Worm (Caenorhabditis elegans) whole organism, L3 larva: ENCODE data around the gene Y40B10A.5.

Source experiments
- R02D3.7 ChIP-seq: fragments of 150-350 bp; optimal IDR thresholded peaks from 2 replicates; lab custom pipeline; 2014; ENCODE audit warnings: missing biosample characterization, missing genetic modification characterization
- ZK546.5 ChIP-seq: sonication (generic microtip); optimal IDR thresholded peaks from 2 replicates; lab custom pipeline; 2017; ENCODE audit warnings: missing biosample characterization, missing genetic modification characterization
- aly-2 ChIP-seq: fragments of 150-350 bp; optimal IDR thresholded peaks from 2 replicates; lab custom pipeline; 2014; ENCODE audit warnings: missing biosample characterization, missing genetic modification characterization
- ama-1 ChIP-seq: fragments of 150-350 bp; optimal IDR thresholded peaks from 2 replicates; lab custom pipeline; 2018
- ceh-82 ChIP-seq: fragments of 150-350 bp; optimal IDR thresholded peaks from 2 replicates; lab custom pipeline; 2014; ENCODE audit warnings: missing biosample characterization, missing genetic modification characterization
- ceh-9 ChIP-seq: sonication (generic microtip); optimal IDR thresholded peaks from 2 replicates; lab custom pipeline; 2018; ENCODE audit warnings: missing biosample characterization, missing genetic modification characterization
- egl-5 ChIP-seq: fragments of 150-350 bp; optimal IDR thresholded peaks from 2 replicates; lab custom pipeline; 2017; ENCODE audit warnings: missing biosample characterization, missing genetic modification reagents, missing genetic modification characterization, inconsistent platforms
- elt-1 ChIP-seq: fragments of 150-350 bp; optimal IDR thresholded peaks from 2 replicates; lab custom pipeline; 2014; ENCODE audit warnings: missing biosample characterization, missing genetic modification characterization
- elt-2 ChIP-seq: sonication (generic microtip); optimal IDR thresholded peaks from 2 replicates; lab custom pipeline; 2016; ENCODE audit warnings: missing genetic modification reagents, mild to moderate bottlenecking, missing genetic modification characterization, missing compliant biosample characterization
- fkh-2 ChIP-seq: fragments of 150-350 bp; optimal IDR thresholded peaks from 2 replicates; lab custom pipeline; 2014; ENCODE audit warnings: missing biosample characterization, missing genetic modification reagents, missing genetic modification characterization
- fos-1 ChIP-seq: fragments of 150-350 bp; optimal IDR thresholded peaks from 2 replicates; lab custom pipeline; 2014; ENCODE audit warnings: missing biosample characterization, missing genetic modification characterization
- jun-1 ChIP-seq: fragments of 150-350 bp; optimal IDR thresholded peaks from 2 replicates; lab custom pipeline; 2014; ENCODE audit warnings: missing biosample characterization, missing genetic modification reagents, missing genetic modification characterization
- lin-15B ChIP-seq: fragments of 150-350 bp; optimal IDR thresholded peaks from 2 replicates; lab custom pipeline; 2014; ENCODE audit warnings: missing biosample characterization, missing genetic modification characterization
- mml-1 ChIP-seq: fragments of 150-350 bp; sonication (generic microtip); optimal IDR thresholded peaks from 3 replicates; lab custom pipeline; 2014; ENCODE audit warnings: missing biosample characterization, missing genetic modification characterization
- nfya-1 ChIP-seq: sonication (generic microtip); optimal IDR thresholded peaks from 2 replicates; lab custom pipeline; 2017; ENCODE audit warnings: missing genetic modification characterization, mild to moderate bottlenecking, missing compliant biosample characterization, antibody characterized with exemption, moderate library complexity; ENCODE audit not compliant: insufficient read depth
- nhr-12 ChIP-seq: fragments of 150-350 bp; optimal IDR thresholded peaks from 2 replicates; lab custom pipeline; 2014; ENCODE audit warnings: missing biosample characterization, missing genetic modification characterization
- nhr-23 ChIP-seq: fragments of 150-350 bp; optimal IDR thresholded peaks from 2 replicates; lab custom pipeline; 2014; ENCODE audit warnings: missing biosample characterization, missing genetic modification reagents, missing genetic modification characterization
- nhr-237 ChIP-seq: fragments of 150-350 bp; optimal IDR thresholded peaks from 2 replicates; lab custom pipeline; 2014; ENCODE audit warnings: missing biosample characterization, missing genetic modification characterization
- nhr-28 ChIP-seq: fragments of 150-350 bp; optimal IDR thresholded peaks from 2 replicates; lab custom pipeline; 2014; ENCODE audit warnings: missing biosample characterization, missing genetic modification characterization
- nhr-43 ChIP-seq: sonication (generic microtip); optimal IDR thresholded peaks from 2 replicates; lab custom pipeline; 2016; ENCODE audit warnings: mild to moderate bottlenecking, missing genetic modification characterization, missing compliant biosample characterization; ENCODE audit not compliant: poor library complexity, severe bottlenecking
- nhr-76 ChIP-seq: fragments of 150-350 bp; sonication (generic microtip); optimal IDR thresholded peaks from 5 replicates; lab custom pipeline; 2014; ENCODE audit warnings: missing biosample characterization, missing genetic modification characterization
- pha-4 ChIP-seq: fragments of 150-350 bp; optimal IDR thresholded peaks from 2 replicates; lab custom pipeline; 2014; ENCODE audit warnings: missing biosample characterization, missing genetic modification reagents, missing genetic modification characterization
- pqm-1 ChIP-seq: fragments of 150-350 bp; optimal IDR thresholded peaks from 2 replicates; lab custom pipeline; 2017; ENCODE audit warnings: missing biosample characterization, missing genetic modification characterization, inconsistent platforms
- skn-1 ChIP-seq: fragments of 150-350 bp; optimal IDR thresholded peaks from 2 replicates; lab custom pipeline; 2014; ENCODE audit warnings: missing biosample characterization, missing genetic modification characterization
- snpc-4 ChIP-seq: fragments of 150-350 bp; optimal IDR thresholded peaks from 2 replicates; lab custom pipeline; 2014; ENCODE audit warnings: missing biosample characterization, missing genetic modification characterization
- tbx-2 ChIP-seq: sonication (generic microtip); optimal IDR thresholded peaks from 2 replicates; lab custom pipeline; 2016; ENCODE audit warnings: mild to moderate bottlenecking, missing genetic modification characterization, missing compliant biosample characterization
- unc-39 ChIP-seq: sonication (generic microtip); optimal IDR thresholded peaks from 4 replicates; lab custom pipeline; 2017; ENCODE audit warnings: missing biosample characterization, missing genetic modification characterization
- unc-62 ChIP-seq: fragments of 150-350 bp; sonication (generic microtip); optimal IDR thresholded peaks from 4 replicates; lab custom pipeline; 2014; ENCODE audit warnings: missing biosample characterization, missing genetic modification reagents, missing genetic modification characterization
- ztf-4 ChIP-seq: fragments of 150-350 bp; optimal IDR thresholded peaks from 2 replicates; lab custom pipeline; 2014; ENCODE audit warnings: missing biosample characterization, missing genetic modification characterization

Gene Y40B10A.5

DNA sequence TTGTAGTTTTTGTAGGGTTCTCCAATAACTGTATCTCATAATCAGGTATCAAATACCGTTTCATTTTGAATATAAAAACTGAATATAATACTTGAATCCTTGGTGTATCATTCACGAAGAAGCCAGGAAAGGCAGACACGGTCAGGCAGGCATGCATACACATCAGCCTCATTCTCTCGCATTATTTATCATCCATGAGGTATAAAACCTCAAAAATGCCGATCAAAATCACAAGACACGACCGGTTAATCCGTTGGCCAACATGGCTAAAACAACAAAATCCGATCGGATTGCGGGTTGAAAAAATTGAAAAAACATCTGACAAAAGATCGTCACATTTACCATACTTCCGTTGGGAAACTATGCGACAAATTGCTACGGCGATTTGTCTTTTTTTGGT, 23.5 kb downstream of the Y40B10A.5 start, which contains the start of gene F59A7.5:
Gene F59A7.5 (plus strand): TSS at position 301 of the 400 bp plus-strand sequence.
- TF ChIP-seq skn-1 (tag; lab: Kevin White, UChicago) (no peak), nhr-43 (tag; lab: Kevin White, UChicago) (no peak), nhr-12 (no peak), pha-4 (no peak), mml-1 (tag; lab: Kevin White, UChicago) (no peak), nfya-1 (tag; lab: Kevin White, UChicago) (no peak), unc-39 (tag; lab: Kevin White, UChicago) (no peak), nhr-28 (tag; lab: Kevin White, UChicago) (no peak), fkh-2 (tag; lab: Kevin White, UChicago) (no peak)

DNA sequence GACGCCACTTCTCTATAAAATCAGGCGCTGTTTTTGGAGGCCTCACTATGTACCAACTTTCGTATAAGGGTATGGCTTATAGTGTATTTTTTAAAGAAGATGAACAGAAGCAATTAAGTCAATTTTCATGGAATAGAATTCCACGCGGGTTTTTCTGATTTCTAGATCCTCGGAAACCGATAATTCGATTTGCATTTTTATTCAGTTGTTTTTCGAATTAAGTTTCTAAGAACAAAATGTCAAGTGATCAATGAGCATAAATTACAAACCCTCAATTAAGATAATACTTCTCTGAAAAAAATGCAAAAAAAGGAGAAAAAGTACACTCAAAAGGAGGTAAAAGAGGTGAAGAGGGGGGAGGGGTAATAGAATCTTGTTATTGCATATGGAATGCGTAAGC, 24.6 kb downstream of the Y40B10A.5 start:
- TF ChIP-seq fos-1 (tag; lab: Kevin White, UChicago): no peak
- TF ChIP-seq nhr-23: no peak
- no peak for TF ChIP-seq ZK546.5

DNA sequence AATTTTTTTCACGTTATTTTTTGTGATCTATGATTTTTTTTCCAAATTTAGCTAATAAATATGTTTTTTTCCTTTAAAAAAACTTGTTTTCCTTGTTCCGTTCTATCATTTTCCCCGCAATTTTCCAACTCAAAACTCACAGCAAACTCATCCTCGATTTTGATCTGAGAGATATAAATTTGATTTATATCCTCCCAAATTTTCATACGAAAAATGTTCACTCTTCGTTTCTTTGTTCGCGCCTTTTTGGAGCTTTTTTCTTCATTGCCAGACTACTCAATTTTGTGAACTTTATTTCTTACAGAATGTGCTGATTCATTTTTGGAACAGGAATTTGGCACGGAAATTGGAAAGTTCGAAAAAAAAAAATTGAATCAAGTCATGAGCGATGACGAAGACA, 27.2 kb downstream of the Y40B10A.5 start, which contains the start of gene F59A7.14:
Gene F59A7.14 (plus strand): TSS at position 301 of the 400 bp plus-strand sequence.
- no peak for TF ChIP-seq ztf-4 (tag; lab: Kevin White, UChicago)
- TF ChIP-seq ZK546.5: no peak
- TF ChIP-seq ceh-9 (tag; lab: Kevin White, UChicago): no peak
- TF ChIP-seq ama-1 (lab: Kevin White, UChicago): no peak
- no peak for TF ChIP-seq egl-5 (tag; lab: Kevin White, UChicago)
- TF ChIP-seq, all 47 proteins: peak for 0

DNA sequence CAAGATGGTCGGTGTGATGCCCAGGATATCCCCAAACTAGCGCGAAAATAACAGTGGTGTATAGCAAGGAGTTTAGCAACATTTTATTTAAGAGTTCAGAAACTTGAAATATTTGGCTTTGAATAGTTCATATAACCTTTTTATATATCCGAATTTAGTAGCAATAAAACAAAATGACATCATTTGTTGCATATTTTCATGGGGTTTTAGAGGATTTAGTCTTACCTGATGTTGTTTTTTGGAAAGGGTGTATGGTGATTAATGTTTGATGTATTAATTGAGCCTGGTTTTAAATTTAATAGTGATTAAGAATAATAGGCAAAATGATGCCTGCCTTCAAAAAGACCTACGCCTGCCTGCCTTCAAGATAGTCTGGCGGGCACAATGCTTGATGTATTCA, 29.4 kb downstream of the Y40B10A.5 start, which contains the start of gene F59A7.2:
Gene F59A7.2 (minus strand): TSS at position 101 of the 400 bp plus-strand sequence.
- TF ChIP-seq jun-1 (tag; lab: Kevin White, UChicago) (no peak), snpc-4 (no peak), R02D3.7 (tag; lab: Kevin White, UChicago) (no peak), lin-15B (no peak), nhr-237 (tag; lab: Kevin White, UChicago) (no peak), nhr-23 (no peak), nhr-28 (tag; lab: Kevin White, UChicago) (no peak), unc-62 (no peak), unc-39 (tag; lab: Kevin White, UChicago) (no peak), aly-2 (tag; lab: Kevin White, UChicago) (no peak), pha-4 (no peak), ceh-82 (tag; lab: Kevin White, UChicago) (no peak), mml-1 (tag; lab: Kevin White, UChicago) (no peak), nhr-76 (tag; lab: Kevin White, UChicago) (no peak)

DNA sequence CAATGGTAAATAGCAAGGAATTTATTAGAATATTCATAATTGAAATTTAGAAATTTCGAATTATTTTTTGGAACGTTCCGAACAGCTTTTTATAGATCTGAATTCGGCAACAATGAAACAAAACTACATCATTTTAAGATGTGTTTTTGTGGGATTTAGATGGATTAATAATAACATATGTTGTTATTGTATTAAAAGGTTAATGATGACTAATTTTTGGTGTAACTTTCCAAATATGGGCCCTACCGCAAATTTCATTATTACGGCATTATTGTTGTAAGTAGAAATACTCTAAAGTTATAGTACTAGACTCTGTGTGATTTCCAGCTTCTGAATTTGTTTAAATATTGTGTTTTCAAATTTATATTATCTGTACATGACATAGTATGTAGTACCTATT, 32.0 kb downstream of the Y40B10A.5 start, which contains the start of gene F59A7.11:
Gene F59A7.11 (minus strand): TSS at position 101 of the 400 bp plus-strand sequence.
- no peak for TF ChIP-seq fkh-2 (tag; lab: Kevin White, UChicago)

DNA sequence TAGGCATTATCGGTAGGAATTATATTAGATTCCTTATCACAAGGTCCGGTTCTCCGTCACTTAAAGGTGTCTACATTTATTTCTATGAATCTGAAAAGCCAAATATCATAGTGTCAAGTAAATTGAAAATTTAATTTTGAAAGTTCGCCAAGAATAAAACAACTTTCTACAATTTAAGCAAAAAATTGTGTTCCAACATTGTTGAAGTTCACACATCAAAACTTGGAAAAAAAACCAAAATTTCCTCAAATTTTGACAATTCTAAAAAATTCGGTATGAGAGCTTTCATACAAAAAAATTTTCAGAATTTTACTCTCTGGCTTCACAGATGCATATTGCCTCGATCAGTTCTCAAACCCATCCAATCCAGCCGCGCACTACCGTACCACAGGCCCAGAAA, 34.1 kb downstream of the Y40B10A.5 start, which contains the start of gene F59A7.7:
Gene F59A7.7 (plus strand): TSS at position 301 of the 400 bp plus-strand sequence.
- no peak for TF ChIP-seq elt-2
- no peak for TF ChIP-seq egl-5 (tag; lab: Kevin White, UChicago)
- no peak for TF ChIP-seq ceh-82 (tag; lab: Kevin White, UChicago)
- no peak for TF ChIP-seq lin-15B
- TF ChIP-seq jun-1 (tag; lab: Kevin White, UChicago): no peak
- TF ChIP-seq elt-1: no peak

DNA sequence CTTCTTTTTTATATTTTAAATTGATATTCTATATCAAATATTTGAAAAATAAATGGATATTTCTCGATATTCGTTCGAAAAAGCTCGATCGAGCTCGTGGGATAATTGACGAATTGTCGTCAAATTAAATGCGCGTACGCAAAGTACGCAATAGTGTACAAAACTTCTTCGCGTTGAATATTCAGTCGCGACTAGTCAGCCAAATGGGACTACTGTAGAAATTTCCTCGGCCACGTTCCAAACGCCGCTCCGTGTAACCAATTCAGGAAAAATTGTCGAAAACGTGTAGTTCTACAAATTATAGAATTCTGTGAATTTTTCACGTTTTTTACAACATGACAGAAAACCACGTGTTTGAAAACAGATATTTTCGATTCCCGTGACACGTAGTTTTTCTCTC, 37.4 kb downstream of the Y40B10A.5 start:
- TF ChIP-seq elt-2 (peak; percentile 55), pha-4 (no peak), nhr-43 (tag; lab: Kevin White, UChicago) (peak; percentile 44), elt-1 (no peak), pqm-1 (tag; lab: Kevin White, UChicago) (peak; percentile 11), nhr-23 (peak; percentile 35), tbx-2 (tag; lab: Kevin White, UChicago) (no peak), R02D3.7 (tag; lab: Kevin White, UChicago) (peak; percentile 35), lin-15B (peak; percentile 68)
